Worm (Caenorhabditis elegans) whole organism, young adult: ENCODE measurements around the gene ech-2.

Source experiments
- F49E8.2 ChIP-seq: sonication (generic microtip); optimal IDR thresholded peaks from 3 replicates; lab custom pipeline; 2017; ENCODE audit warnings: missing genetic modification characterization, mild to moderate bottlenecking, missing compliant biosample characterization, antibody characterized with exemption, moderate library complexity; ENCODE audit not compliant: insufficient read depth
- F57A8.1 ChIP-seq: fragments of 200-800 bp; sonication (Bioruptor generic); optimal IDR thresholded peaks from 2 replicates; lab custom pipeline; 2018; ENCODE audit warnings: mild to moderate bottlenecking, missing genetic modification characterization, moderate library complexity, missing compliant biosample characterization
- K11D2.4 ChIP-seq: fragments of 200-800 bp; sonication (Bioruptor generic); IDR thresholded peaks from 2 replicates; pipeline ENCODE4 v1.3.6; 2022; ENCODE audit warnings: missing genetic modification reagents, missing genetic modification characterization, missing compliant biosample characterization
- T26A5.8 ChIP-seq: sonication (generic microtip); optimal IDR thresholded peaks from 2 replicates; lab custom pipeline; 2016; ENCODE audit warnings: missing genetic modification characterization, missing compliant biosample characterization
- Y53G8AR.9 ChIP-seq: fragments of 200-800 bp; sonication (Bioruptor generic); conservative IDR thresholded peaks from 2 replicates; pipeline ENCODE4 v1.3.6; 2022; ENCODE audit warnings: missing genetic modification reagents, missing genetic modification characterization, missing compliant biosample characterization
- Y56A3A.18 ChIP-seq: fragments of 200-800 bp; sonication (Bioruptor generic); IDR thresholded peaks from 2 replicates; pipeline ENCODE4 v1.3.6; 2022; ENCODE audit warnings: missing genetic modification reagents, missing genetic modification characterization, missing compliant biosample characterization
- Y67H2A.10 ChIP-seq: fragments of 200-800 bp; sonication (Bioruptor generic); conservative IDR thresholded peaks from 2 replicates; pipeline ENCODE4 v1.3.6; 2022; ENCODE audit warnings: missing genetic modification reagents, missing genetic modification characterization, missing compliant biosample characterization
- Y79H2A.3 ChIP-seq: fragments of 200-800 bp; sonication (Bioruptor generic); conservative IDR thresholded peaks from 2 replicates; pipeline ENCODE4 v1.3.6; 2022; ENCODE audit warnings: missing genetic modification reagents, missing genetic modification characterization, missing compliant biosample characterization
- akir-1 ChIP-seq: fragments of 200-800 bp; sonication (Bioruptor generic); optimal IDR thresholded peaks from 2 replicates; lab custom pipeline; 2018; ENCODE audit warnings: mild to moderate bottlenecking, missing genetic modification characterization, moderate library complexity, missing compliant biosample characterization
- ama-1 ChIP-seq, 3 experiments: fragments of 150-350 bp in 1 of 3; sonication (generic microtip) in 2 of 3; optimal IDR thresholded peaks; 2 replicates each; lab custom pipeline; 2014 to 2018; ENCODE audit warnings: missing biosample characterization in 2 of 3, missing genetic modification characterization in 2 of 3, missing genetic modification reagents in 2 of 3
- aptf-3 ChIP-seq: fragments of 200-800 bp; sonication (Bioruptor generic); IDR thresholded peaks from 2 replicates; pipeline ENCODE4 v1.3.6; 2022; ENCODE audit warnings: missing genetic modification characterization, missing compliant biosample characterization
- athp-1 ChIP-seq: sonication (generic microtip); optimal IDR thresholded peaks from 2 replicates; lab custom pipeline; 2017; ENCODE audit warnings: mild to moderate bottlenecking, missing genetic modification characterization, missing compliant biosample characterization
- bed-1 ChIP-seq: fragments of 200-800 bp; sonication (Bioruptor generic); IDR thresholded peaks from 2 replicates; pipeline ENCODE4 v1.3.6; 2022; ENCODE audit warnings: missing genetic modification reagents, missing genetic modification characterization, missing compliant biosample characterization
- ceh-58 ChIP-seq: fragments of 200-800 bp; sonication (Bioruptor generic); IDR thresholded peaks from 2 replicates; pipeline ENCODE4 v1.3.6; 2022; ENCODE audit warnings: missing genetic modification characterization, missing compliant biosample characterization
- chd-7 ChIP-seq: sonication (generic microtip); optimal IDR thresholded peaks from 2 replicates; lab custom pipeline; 2016; ENCODE audit warnings: mild to moderate bottlenecking, missing genetic modification characterization, moderate library complexity, missing compliant biosample characterization
- egl-18 ChIP-seq: fragments of 200-800 bp; sonication (Bioruptor generic); IDR thresholded peaks from 2 replicates; pipeline ENCODE4 v1.3.6; 2022; ENCODE audit warnings: missing genetic modification reagents, missing genetic modification characterization, missing compliant biosample characterization
- ets-4 ChIP-seq: fragments of 200-800 bp; sonication (Bioruptor generic); optimal IDR thresholded peaks from 2 replicates; lab custom pipeline; 2018; ENCODE audit warnings: mild to moderate bottlenecking, missing genetic modification characterization, missing compliant biosample characterization
- fkh-3 ChIP-seq: sonication (generic microtip); optimal IDR thresholded peaks from 2 replicates; lab custom pipeline; 2016; ENCODE audit warnings: mild to moderate bottlenecking, missing genetic modification characterization, missing compliant biosample characterization
- him-1 ChIP-seq: sonication (generic microtip); optimal IDR thresholded peaks from 2 replicates; lab custom pipeline; 2016; ENCODE audit warnings: missing genotype, missing genetic modification reagents, missing genetic modification characterization, missing compliant biosample characterization
- let-607 ChIP-seq, 2 experiments: fragments of 200-800 bp in 1 of 2; sonication (Bioruptor generic) in 1 of 2; sonication (generic microtip) in 1 of 2; optimal IDR thresholded peaks; 2 replicates each; lab custom pipeline; 2016 to 2018; ENCODE audit warnings: mild to moderate bottlenecking in 2 of 2, missing compliant biosample characterization in 2 of 2, missing genetic modification characterization in 2 of 2, moderate library complexity in 2 of 2, missing genotype in 1 of 2
- lir-1 ChIP-seq: fragments of 200-800 bp; sonication (Bioruptor generic); conservative IDR thresholded peaks from 2 replicates; pipeline ENCODE4 v1.3.6; 2022; ENCODE audit warnings: missing genetic modification reagents, missing genetic modification characterization, missing compliant biosample characterization
- nfya-1 ChIP-seq: sonication (generic microtip); optimal IDR thresholded peaks from 2 replicates; lab custom pipeline; 2017; ENCODE audit warnings: antibody characterized with exemption, missing compliant biosample characterization, missing genetic modification characterization, borderline replicate concordance; ENCODE audit not compliant: insufficient read depth
- nfya-2 ChIP-seq: fragments of 200-800 bp; sonication (Bioruptor generic); IDR thresholded peaks from 2 replicates; pipeline ENCODE4 v1.3.6; 2022; ENCODE audit warnings: missing genetic modification reagents, missing genetic modification characterization, missing compliant biosample characterization
- nhr-80 ChIP-seq: sonication (generic microtip); optimal IDR thresholded peaks from 2 replicates; lab custom pipeline; 2016; ENCODE audit warnings: missing genetic modification characterization, missing compliant biosample characterization
- pha-4 ChIP-seq: fragments of 150-350 bp; sonication (generic microtip); optimal IDR thresholded peaks from 2 replicates; lab custom pipeline; 2014; ENCODE audit warnings: missing biosample characterization, missing genetic modification reagents, missing genetic modification characterization
- rcor-1 ChIP-seq: fragments of 200-800 bp; sonication (Bioruptor generic); IDR thresholded peaks from 2 replicates; pipeline ENCODE4 v1.3.6; 2022; ENCODE audit warnings: missing genetic modification reagents, missing genetic modification characterization, missing compliant biosample characterization
- repo-1 ChIP-seq: sonication (generic microtip); optimal IDR thresholded peaks from 2 replicates; lab custom pipeline; 2017; ENCODE audit warnings: mild to moderate bottlenecking, missing genetic modification characterization, missing compliant biosample characterization
- sea-2 ChIP-seq: fragments of 200-800 bp; sonication (Bioruptor generic); IDR thresholded peaks from 2 replicates; pipeline ENCODE4 v1.3.6; 2022; ENCODE audit warnings: missing genetic modification characterization, missing compliant biosample characterization
- snpc-1.3 ChIP-seq: sonication (generic microtip); optimal IDR thresholded peaks from 2 replicates; lab custom pipeline; 2017; ENCODE audit warnings: missing genetic modification characterization, mild to moderate bottlenecking, missing compliant biosample characterization, antibody characterized with exemption, moderate library complexity, missing genotype, missing genetic modification reagents; ENCODE audit not compliant: insufficient read depth
- snpc-3.4 ChIP-seq: sonication (generic microtip); optimal IDR thresholded peaks from 2 replicates; lab custom pipeline; 2017; ENCODE audit warnings: missing genetic modification characterization, mild to moderate bottlenecking, missing compliant biosample characterization, antibody characterized with exemption, moderate library complexity, missing genotype, missing genetic modification reagents
- snpc-4 ChIP-seq, 5 experiments: fragments of 150-350 bp in 1 of 5; sonication (generic microtip) in 4 of 5; optimal IDR thresholded peaks; 2 replicates each; lab custom pipeline; 2014 to 2018; ENCODE audit warnings: missing genetic modification characterization in 5 of 5, missing biosample characterization in 3 of 5, antibody characterized with exemption in 2 of 5, mild to moderate bottlenecking in 2 of 5, missing compliant biosample characterization in 2 of 5, missing genotype in 2 of 5, moderate library complexity in 2 of 5, missing genetic modification reagents in 1 of 5
- sptf-2 ChIP-seq: fragments of 200-800 bp; sonication (Bioruptor generic); optimal IDR thresholded peaks from 2 replicates; lab custom pipeline; 2018; ENCODE audit warnings: mild to moderate bottlenecking, missing genetic modification characterization, missing compliant biosample characterization
- tbp1 ChIP-seq: fragments of 200-800 bp; sonication (Bioruptor generic); optimal IDR thresholded peaks from 2 replicates; lab custom pipeline; 2018; ENCODE audit warnings: mild to moderate bottlenecking, missing genetic modification characterization, missing compliant biosample characterization
- tbx-9 ChIP-seq: sonication (generic microtip); optimal IDR thresholded peaks from 2 replicates; lab custom pipeline; 2016; ENCODE audit warnings: borderline replicate concordance, missing genetic modification characterization, inconsistent platforms, missing compliant biosample characterization
- tlf-1 ChIP-seq: fragments of 200-800 bp; sonication (Bioruptor generic); optimal IDR thresholded peaks from 2 replicates; lab custom pipeline; 2018; ENCODE audit warnings: mild to moderate bottlenecking, missing genetic modification characterization, missing compliant biosample characterization
- unc-62 ChIP-seq: fragments of 150-350 bp; optimal IDR thresholded peaks from 2 replicates; lab custom pipeline; 2014; ENCODE audit warnings: missing biosample characterization, missing genetic modification reagents, missing genetic modification characterization
- xnd-1 ChIP-seq: sonication (generic microtip); optimal IDR thresholded peaks from 2 replicates; lab custom pipeline; 2016; ENCODE audit warnings: missing genotype, missing genetic modification reagents, missing genetic modification characterization, missing compliant biosample characterization

The ech-2 gene

ce11 chrIV:11897710-11898109 lies 41.6 kb upstream of the ech-2 start:
- no peak for TF ChIP-seq xnd-1 (tag; lab: Kevin White, UChicago)
- TF ChIP-seq egl-18 (GFP tag; lab: Robert Waterston, UW), result no peak
- no peak for TF ChIP-seq fkh-3 (tag; lab: Kevin White, UChicago)
- peak; percentile 38 for TF ChIP-seq nhr-80 (tag; lab: Kevin White, UChicago)
- TF ChIP-seq ama-1 (optimal IDR thresholded peaks at IDR 0.05; lab: Kevin White, UChicago), result no peak
- TF ChIP-seq ama-1 (GFP tag; optimal IDR thresholded peaks at IDR 0.05; lab: Kevin White, UChicago), result no peak
- TF ChIP-seq ceh-58 (GFP tag; lab: Robert Waterston, UW), result no peak
- TF ChIP-seq chd-7 (tag; lab: Kevin White, UChicago), result no peak

ce11 chrIV:11893336-11893735 lies 37.2 kb upstream of the ech-2 start:
- TF ChIP-seq Y53G8AR.9 (GFP tag; lab: Robert Waterston, UW) (no peak), unc-62 (GFP tag; lab: Kevin White, UChicago) (no peak), sptf-2 (no peak), tlf-1 (GFP tag; lab: Kevin White, UChicago) (no peak), F49E8.2 (tag; lab: Kevin White, UChicago) (no peak), Y67H2A.10 (GFP tag; lab: Robert Waterston, UW) (no peak), akir-1 (GFP tag; lab: Kevin White, UChicago) (no peak), pha-4 (tag; lab: Kevin White, UChicago) (no peak), tbx-9 (tag; lab: Kevin White, UChicago) (no peak), F57A8.1 (GFP tag; lab: Kevin White, UChicago) (no peak), him-1 (tag; lab: Kevin White, UChicago) (no peak)

- TF ChIP-seq lir-1 (no peak), ceh-58 (GFP tag; lab: Robert Waterston, UW) (no peak), snpc-1.3 (tag; lab: Kevin White, UChicago) (no peak), bed-1 (GFP tag; lab: Robert Waterston, UW) (no peak), sptf-2 (no peak), ets-4 (no peak), athp-1 (tag; lab: Kevin White, UChicago) (no peak), nfya-1 (tag; lab: Kevin White, UChicago) (no peak), snpc-4 (GFP tag; optimal IDR thresholded peaks at IDR 0.05; lab: Kevin White, UChicago) (no peak), snpc-4 (tag; optimal IDR thresholded peaks at IDR 0.05; lab: Kevin White, UChicago) (no peak), T26A5.8 (tag; lab: Kevin White, UChicago) (no peak), repo-1 (no peak), Y67H2A.10 (GFP tag; lab: Robert Waterston, UW) (no peak)
These were observed 36.4 kb upstream of the ech-2 start for ce11 chrIV:11892545-11892944.

ce11 chrIV:11885313-11885712 lies 29.2 kb upstream of the ech-2 start, which contains the start of gene let-653:
Gene let-653 (plus strand): TSS chrIV:11885613.
- no peak for TF ChIP-seq Y56A3A.18
- no peak for TF ChIP-seq tbp1 (GFP tag; lab: Kevin White, UChicago)
- no peak for TF ChIP-seq Y67H2A.10 (GFP tag; lab: Robert Waterston, UW)
- TF ChIP-seq rcor-1 (GFP tag; lab: Robert Waterston, UW), result no peak
- TF ChIP-seq unc-62 (GFP tag; lab: Kevin White, UChicago), result no peak

- TF ChIP-seq nfya-2 (GFP tag; lab: Robert Waterston, UW) (no peak), let-607 (tag; optimal IDR thresholded peaks at IDR 0.05; lab: Kevin White, UChicago) (no peak), Y79H2A.3 (no peak), sea-2 (no peak), tlf-1 (GFP tag; lab: Kevin White, UChicago) (no peak), snpc-3.4 (tag; lab: Kevin White, UChicago) (no peak), aptf-3 (GFP tag; lab: Robert Waterston, UW) (no peak), K11D2.4 (GFP tag; lab: Robert Waterston, UW) (no peak)
These were observed 27.3 kb upstream of the ech-2 start for ce11 chrIV:11883478-11883877.
